Worm (Caenorhabditis elegans) whole organism, mixed stage, embryonic: ENCODE results near the gene C25E10.4.

Source experiments
- M03D4.4 ChIP-seq: sonication (generic microtip); optimal IDR thresholded peaks from 2 replicates; lab custom pipeline; 2017; ENCODE audit warnings: mild to moderate bottlenecking, missing genetic modification characterization, missing compliant biosample characterization
- blmp-1 ChIP-seq: fragments of 150-350 bp; optimal IDR thresholded peaks from 2 replicates; lab custom pipeline; 2014; ENCODE audit warnings: missing biosample characterization, missing genetic modification characterization
- ceh-83 ChIP-seq: fragments of 200-800 bp; sonication (Bioruptor generic); optimal IDR thresholded peaks from 2 replicates; lab custom pipeline; 2018; ENCODE audit warnings: mild to moderate bottlenecking, missing genetic modification characterization, missing compliant biosample characterization
- mep-1 ChIP-seq: fragments of 150-350 bp; optimal IDR thresholded peaks from 2 replicates; lab custom pipeline; 2017; ENCODE audit warnings: missing biosample characterization, missing genetic modification reagents, missing genetic modification characterization, inconsistent platforms
- mls-2 ChIP-seq: sonication (generic microtip); optimal IDR thresholded peaks from 2 replicates; lab custom pipeline; 2016; ENCODE audit warnings: mild to moderate bottlenecking, missing genetic modification characterization, moderate library complexity, missing compliant biosample characterization
- nhr-28 ChIP-seq: fragments of 150-350 bp; optimal IDR thresholded peaks from 2 replicates; lab custom pipeline; 2014; ENCODE audit warnings: missing biosample characterization, missing genetic modification characterization
- pha-4 ChIP-seq: fragments of 150-350 bp; optimal IDR thresholded peaks from 2 replicates; lab custom pipeline; 2018; ENCODE audit warnings: missing biosample characterization, missing genetic modification reagents, missing genetic modification characterization
- sem-2 ChIP-seq: fragments of 200-800 bp; sonication (Bioruptor generic); optimal IDR thresholded peaks from 2 replicates; lab custom pipeline; 2018; ENCODE audit warnings: mild to moderate bottlenecking, missing genetic modification characterization, missing compliant biosample characterization
- snpc-4 ChIP-seq: fragments of 150-350 bp; optimal IDR thresholded peaks from 2 replicates; lab custom pipeline; 2014; ENCODE audit warnings: missing biosample characterization, missing genetic modification characterization
- sptf-1 ChIP-seq: sonication (generic microtip); optimal IDR thresholded peaks from 2 replicates; lab custom pipeline; 2017; ENCODE audit warnings: mild to moderate bottlenecking, missing genetic modification characterization, moderate library complexity, missing compliant biosample characterization
- unc-62 ChIP-seq: fragments of 150-350 bp; optimal IDR thresholded peaks from 2 replicates; lab custom pipeline; 2014; ENCODE audit warnings: missing biosample characterization, missing genetic modification reagents, missing genetic modification characterization
- ztf-11 ChIP-seq: fragments of 150-350 bp; optimal IDR thresholded peaks from 2 replicates; lab custom pipeline; 2014; ENCODE audit warnings: missing biosample characterization, missing genetic modification characterization

Gene C25E10.4

ce11 chrV:9082350-9082749, 49.0 kb downstream of the C25E10.4 start:
- no peak for TF ChIP-seq sptf-1 (tag; lab: Kevin White, UChicago)
- TF ChIP-seq blmp-1 (tag; lab: Kevin White, UChicago), result no peak

ce11 chrV:9084252-9084651, 50.9 kb downstream of the C25E10.4 start:
- TF ChIP-seq pha-4 (tag; lab: Kevin White, UChicago) (no peak), sem-2 (GFP tag; lab: Kevin White, UChicago) (no peak), sptf-1 (tag; lab: Kevin White, UChicago) (no peak), unc-62 (GFP tag; lab: Kevin White, UChicago) (no peak), nhr-28 (tag; lab: Kevin White, UChicago) (no peak), mep-1 (tag; lab: Kevin White, UChicago) (no peak), mls-2 (tag; lab: Kevin White, UChicago) (no peak), ceh-83 (no peak), blmp-1 (tag; lab: Kevin White, UChicago) (no peak), ztf-11 (tag; lab: Kevin White, UChicago) (no peak), snpc-4 (no peak), M03D4.4 (no peak)
